Fruit fly (Drosophila melanogaster): ENCODE data around the gene CecA2.

CecA2 gene

dm6 chr3R:30189836-30190235 lies 22.1 kb upstream of the CecA2 start (continued):
- peak; percentile 21 for TF ChIP-seq ab (GFP tag; optimal IDR thresholded peaks at IDR 0.05)
- TF ChIP-seq CG3838 (GFP tag; optimal IDR thresholded peaks at IDR 0.05), result no peak
- TF ChIP-seq NK7.1 (GFP tag; optimal IDR thresholded peaks at IDR 0.05), result no peak
- no peak for TF ChIP-seq Max (GFP tag; optimal IDR thresholded peaks at IDR 0.05)
- peak; percentile 53 for TF ChIP-seq org-1 (GFP tag; optimal IDR thresholded peaks at IDR 0.05)
- TF ChIP-seq ase (GFP tag; IDR thresholded peaks at IDR 0.05), result peak; percentile 86
- TF ChIP-seq CG16813 (GFP tag; IDR thresholded peaks at IDR 0.05; ENCODE audit: partially characterized antibody), result no peak
- TF ChIP-seq lbe (GFP tag; optimal IDR thresholded peaks at IDR 0.05), result no peak
- TF ChIP-seq H15 (GFP tag; IDR thresholded peaks at IDR 0.05), result peak; percentile 79; the same call in 2 of the 3 replicates
- TF ChIP-seq CG11093 (GFP tag; IDR thresholded peaks at IDR 0.05), result peak; percentile 48; the same call in 1 of the 3 replicates
- TF ChIP-seq zfh1 (GFP tag; IDR thresholded peaks at IDR 0.05), result peak; percentile 81
- TF ChIP-seq CG2116 (GFP tag; optimal IDR thresholded peaks at IDR 0.05), result no peak
- TF ChIP-seq twi (tag; optimal IDR thresholded peaks at IDR 0.05), result peak; percentile 27
- no peak for TF ChIP-seq CG3163 (GFP tag; optimal IDR thresholded peaks at IDR 0.05)
- TF ChIP-seq C15 (GFP tag; IDR thresholded peaks at IDR 0.05), result peak; percentile 75; the same call in 2 of the 3 replicates
- TF ChIP-seq CG9932 (GFP tag; IDR thresholded peaks at IDR 0.05), result peak; percentile 49
- peak; percentile 55 for TF ChIP-seq Dip3 (GFP tag; optimal IDR thresholded peaks at IDR 0.05)
- TF ChIP-seq row (GFP tag; IDR thresholded peaks at IDR 0.05), result peak; percentile 77
- no peak for TF ChIP-seq CG33557 (GFP tag; optimal IDR thresholded peaks at IDR 0.05)
- no peak for TF ChIP-seq Side (GFP tag; optimal IDR thresholded peaks at IDR 0.05)
- TF ChIP-seq CG34376 (GFP tag; optimal IDR thresholded peaks at IDR 0.05), result no peak
- TF ChIP-seq sd (tag; optimal IDR thresholded peaks at IDR 0.05), result peak; percentile 9
- TF ChIP-seq CG8359 (GFP tag; optimal IDR thresholded peaks at IDR 0.05; ENCODE audit: borderline replicate concordance), result peak; percentile 58
- TF ChIP-seq Xbp1 (GFP tag; optimal IDR thresholded peaks at IDR 0.05), result peak; percentile 76
- peak; percentile 69; the same call in 2 of the 3 replicates for TF ChIP-seq CG11456 (GFP tag; IDR thresholded peaks at IDR 0.05)
- peak; percentile 28 for TF ChIP-seq gcm (GFP tag; optimal IDR thresholded peaks at IDR 0.05)
- TF ChIP-seq CG4707 (GFP tag; optimal IDR thresholded peaks at IDR 0.05), result peak; percentile 30
- peak; percentile 30; the same call in 1 of the 2 replicates for TF ChIP-seq CG8765 (GFP tag; IDR thresholded peaks at IDR 0.05)
- TF ChIP-seq Fer1 (GFP tag; optimal IDR thresholded peaks at IDR 0.05), result peak; percentile 78
- peak; percentile 70 for TF ChIP-seq HHEX (GFP tag; optimal IDR thresholded peaks at IDR 0.05)
- TF ChIP-seq CG18011 (GFP tag; optimal IDR thresholded peaks at IDR 0.05), result peak; percentile 17
- no peak for TF ChIP-seq Sin3A (optimal IDR thresholded peaks at IDR 0.05)
- TF ChIP-seq ERR (GFP tag; optimal IDR thresholded peaks at IDR 0.05), result no peak
- no peak for TF ChIP-seq CG2199 (GFP tag; IDR thresholded peaks at IDR 0.05)
- TF ChIP-seq cg (GFP tag; optimal IDR thresholded peaks at IDR 0.05), result no peak
- peak; percentile 76 for TF ChIP-seq ap (GFP tag; IDR thresholded peaks at IDR 0.05)
- TF ChIP-seq CG42726 (GFP tag; IDR thresholded peaks at IDR 0.05; ENCODE audit: partially characterized antibody), result no peak
- peak; percentile 28 for TF ChIP-seq CG6683 (GFP tag; optimal IDR thresholded peaks at IDR 0.05)
- TF ChIP-seq vnd (GFP tag; IDR thresholded peaks at IDR 0.05; ENCODE audit: partially characterized antibody), result no peak
- peak; percentile 72 for TF ChIP-seq bcd (GFP tag; optimal IDR thresholded peaks at IDR 0.05)
- TF ChIP-seq CG12769 (tag; optimal IDR thresholded peaks at IDR 0.05), result peak; percentile 80
- TF ChIP-seq Doc3 (GFP tag; IDR thresholded peaks at IDR 0.05; ENCODE audit: partially characterized antibody), result no peak
- TF ChIP-seq CG32532 (GFP tag; IDR thresholded peaks at IDR 0.05), result peak; percentile 77
- TF ChIP-seq h (optimal IDR thresholded peaks at IDR 0.05), result no peak
- TF ChIP-seq bbx (GFP tag; IDR thresholded peaks at IDR 0.05; ENCODE audit: partially characterized antibody), result no peak
- no peak for TF ChIP-seq Dll (GFP tag; IDR thresholded peaks at IDR 0.05; ENCODE audit: partially characterized antibody)
- TF ChIP-seq TFAM (GFP tag; optimal IDR thresholded peaks at IDR 0.05), result no peak
- no peak for TF ChIP-seq mld (GFP tag; IDR thresholded peaks at IDR 0.05; ENCODE audit: partially characterized antibody)
- no peak for TF ChIP-seq Mad (GFP tag; optimal IDR thresholded peaks at IDR 0.05)
- TF ChIP-seq pros (GFP tag; optimal IDR thresholded peaks at IDR 0.05), result no peak
- peak; percentile 5 for TF ChIP-seq shn (GFP tag; optimal IDR thresholded peaks at IDR 0.05)

Data from whole organism, embryonic.